Worm (Caenorhabditis elegans) whole organism, L3 larva: ENCODE data around the gene rabr-1.

Experiments used
- ama-1 ChIP-seq: fragments of 150-350 bp; optimal IDR thresholded peaks from 2 replicates; lab custom pipeline; 2018
- ceh-82 ChIP-seq: fragments of 150-350 bp; optimal IDR thresholded peaks from 2 replicates; lab custom pipeline; 2014; ENCODE audit warnings: missing biosample characterization, missing genetic modification characterization
- jun-1 ChIP-seq: fragments of 150-350 bp; optimal IDR thresholded peaks from 2 replicates; lab custom pipeline; 2014; ENCODE audit warnings: missing biosample characterization, missing genetic modification reagents, missing genetic modification characterization
- nhr-25 ChIP-seq: sonication (generic microtip); optimal IDR thresholded peaks from 2 replicates; lab custom pipeline; 2017; ENCODE audit warnings: missing biosample characterization, missing genetic modification characterization
- nhr-43 ChIP-seq: sonication (generic microtip); optimal IDR thresholded peaks from 2 replicates; lab custom pipeline; 2016; ENCODE audit warnings: mild to moderate bottlenecking, missing genetic modification characterization, missing compliant biosample characterization; ENCODE audit not compliant: poor library complexity, severe bottlenecking
- pqm-1 ChIP-seq: fragments of 150-350 bp; optimal IDR thresholded peaks from 2 replicates; lab custom pipeline; 2017; ENCODE audit warnings: missing biosample characterization, missing genetic modification characterization, inconsistent platforms

DNA sequence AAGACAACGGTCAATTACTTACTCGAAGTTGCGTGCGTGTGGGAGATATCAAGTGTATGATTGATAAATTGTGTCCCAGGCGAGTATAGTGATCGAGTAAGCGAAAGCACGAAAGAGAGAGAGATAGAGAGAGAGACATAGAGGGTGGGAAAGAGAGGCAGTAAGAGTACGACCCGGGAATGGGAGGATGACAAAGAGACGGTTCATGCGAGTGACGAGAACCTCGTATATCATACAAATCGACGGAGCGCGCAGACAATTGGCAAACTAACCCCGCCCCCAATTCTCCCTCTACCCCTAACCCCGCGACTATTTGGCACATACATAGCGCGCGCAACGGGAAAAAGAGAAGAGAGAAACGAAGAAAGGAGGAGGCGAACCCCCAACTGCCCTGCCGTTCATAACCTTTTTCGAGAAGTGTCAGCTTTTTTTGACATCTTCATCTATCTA, at the start of gene rabr-1:
- TF ChIP-seq nhr-25 (tag; lab: Kevin White, UChicago) = peak; percentile 76
- TF ChIP-seq jun-1 (tag; lab: Kevin White, UChicago) = no peak
- TF ChIP-seq ama-1 = no peak
- TF ChIP-seq ceh-82 = no peak
- TF ChIP-seq nhr-43 (tag; lab: Kevin White, UChicago) = peak; percentile 21
- no peak for TF ChIP-seq pqm-1
